Fruit fly (Drosophila melanogaster) whole organism, embryonic: ENCODE measurements around the gene Hph.

ENCODE experiments used
- Atf3 ChIP-seq: fragments of 200-800 bp; sonication (Bioruptor generic); optimal IDR thresholded peaks from 3 replicates; lab custom pipeline; 2016; ENCODE audit warnings: missing biosample characterization, missing genetic modification characterization
- CG10462 ChIP-seq: fragments of 200-800 bp; sonication (Bioruptor generic); optimal IDR thresholded peaks from 2 replicates; lab custom pipeline; 2016; ENCODE audit warnings: missing biosample characterization, missing genetic modification characterization
- CG12744 ChIP-seq: fragments of 200-800 bp; sonication (Bioruptor generic); optimal IDR thresholded peaks from 2 replicates; lab custom pipeline; 2016; ENCODE audit warnings: missing biosample characterization, missing genetic modification characterization
- CG14965 ChIP-seq: fragments of 200-800 bp; sonication (Bioruptor generic); optimal IDR thresholded peaks from 2 replicates; lab custom pipeline; 2016; ENCODE audit warnings: missing biosample characterization, missing genetic modification characterization, borderline replicate concordance
- CG15011 ChIP-seq: fragments of 200-800 bp; sonication (Bioruptor generic); optimal IDR thresholded peaks from 3 replicates; lab custom pipeline; 2018; ENCODE audit warnings: missing biosample characterization, mild to moderate bottlenecking, missing genetic modification characterization
- CG15601 ChIP-seq: fragments of 200-800 bp; sonication (Bioruptor generic); optimal IDR thresholded peaks from 3 replicates; lab custom pipeline; 2019; ENCODE audit warnings: missing biosample characterization, mild to moderate bottlenecking, missing genetic modification characterization, moderate library complexity
- CG1647 ChIP-seq: fragments of 200-800 bp; sonication (Bioruptor generic); optimal IDR thresholded peaks from 3 replicates; lab custom pipeline; 2016; ENCODE audit warnings: missing biosample characterization, missing genetic modification characterization
- CG16779 ChIP-seq: fragments of 200-800 bp; sonication (Bioruptor generic); IDR thresholded peaks from 2 replicates; pipeline ENCODE4 v1.3.6; 2022; ENCODE audit warnings: missing biosample characterization, missing genetic modification characterization
- CG16863 ChIP-seq: fragments of 200-800 bp; sonication (Bioruptor generic); optimal IDR thresholded peaks from 3 replicates; lab custom pipeline; 2016; ENCODE audit warnings: missing biosample characterization, missing genetic modification characterization
- CG18011 ChIP-seq: fragments of 200-800 bp; sonication (Bioruptor generic); optimal IDR thresholded peaks from 2 replicates; lab custom pipeline; 2017; ENCODE audit warnings: missing biosample characterization, missing genetic modification characterization, mild to moderate bottlenecking, moderate library complexity, missing genotype
- CG18476 ChIP-seq: fragments of 200-800 bp; sonication (Bioruptor generic); optimal IDR thresholded peaks from 2 replicates; lab custom pipeline; 2016; ENCODE audit warnings: missing biosample characterization, mild to moderate bottlenecking, missing genetic modification characterization
- CG3065 ChIP-seq: fragments of 200-800 bp; sonication (Bioruptor generic); optimal IDR thresholded peaks from 2 replicates; lab custom pipeline; 2016; ENCODE audit warnings: missing biosample characterization, missing genetic modification characterization
- CG32532 ChIP-seq: fragments of 200-800 bp; sonication (Bioruptor generic); IDR thresholded peaks from 2 replicates; pipeline ENCODE4 v1.3.6; 2022; ENCODE audit warnings: missing biosample characterization, missing genetic modification characterization
- CG34224 ChIP-seq: fragments of 200-800 bp; sonication (Bioruptor generic); IDR thresholded peaks from 3 replicates; pipeline ENCODE4 v1.3.6; 2022; ENCODE audit warnings: missing biosample characterization, missing genetic modification characterization; ENCODE audit not compliant: partially characterized antibody
- CG3838 ChIP-seq: fragments of 200-800 bp; sonication (Bioruptor generic); optimal IDR thresholded peaks from 3 replicates; lab custom pipeline; 2016; ENCODE audit warnings: missing biosample characterization, missing genetic modification characterization
- CG4328 ChIP-seq: fragments of 200-800 bp; sonication (Bioruptor generic); optimal IDR thresholded peaks from 3 replicates; lab custom pipeline; 2017; ENCODE audit warnings: missing biosample characterization, missing genetic modification reagents, missing genetic modification characterization
- CG4404 ChIP-seq: fragments of 200-800 bp; sonication (Bioruptor generic); IDR thresholded peaks from 2 replicates; pipeline ENCODE4 v1.3.6; 2022; ENCODE audit warnings: missing biosample characterization, missing genetic modification characterization
- CG4854 ChIP-seq: fragments of 200-800 bp; sonication (Bioruptor generic); optimal IDR thresholded peaks from 2 replicates; lab custom pipeline; 2016; ENCODE audit warnings: missing biosample characterization, missing genetic modification characterization, inconsistent platforms
- CHES-1-like ChIP-seq: fragments of 200-800 bp; sonication (Bioruptor generic); optimal IDR thresholded peaks from 2 replicates; lab custom pipeline; 2016; ENCODE audit warnings: missing biosample characterization, missing genetic modification characterization
- D19B ChIP-seq: fragments of 200-800 bp; sonication (Bioruptor generic); optimal IDR thresholded peaks from 2 replicates; lab custom pipeline; 2017; ENCODE audit warnings: missing biosample characterization, mild to moderate bottlenecking, missing genetic modification characterization
- ERR ChIP-seq: fragments of 200-800 bp; sonication (Bioruptor generic); optimal IDR thresholded peaks from 2 replicates; lab custom pipeline; 2016; ENCODE audit warnings: missing biosample characterization, missing genetic modification characterization
- Fer1 ChIP-seq: fragments of 200-800 bp; sonication (Bioruptor generic); optimal IDR thresholded peaks from 2 replicates; lab custom pipeline; 2017; ENCODE audit warnings: missing biosample characterization, mild to moderate bottlenecking, missing genetic modification characterization
- Gsc ChIP-seq: fragments of 200-800 bp; sonication (Bioruptor generic); IDR thresholded peaks from 2 replicates; pipeline ENCODE4 v1.3.6; 2022; ENCODE audit warnings: missing biosample characterization, missing genetic modification characterization
- HLH3B ChIP-seq: fragments of 200-800 bp; sonication (Bioruptor generic); IDR thresholded peaks from 2 replicates; pipeline ENCODE4 v1.3.6; 2022; ENCODE audit warnings: missing biosample characterization, missing genetic modification characterization
- HLH4C ChIP-seq: fragments of 200-800 bp; sonication (Bioruptor generic); IDR thresholded peaks from 3 replicates; pipeline ENCODE4 v1.3.6; 2022; ENCODE audit warnings: missing biosample characterization, missing genetic modification characterization; ENCODE audit not compliant: partially characterized antibody
- Hmx ChIP-seq: fragments of 200-800 bp; sonication (Bioruptor generic); optimal IDR thresholded peaks from 2 replicates; lab custom pipeline; 2016; ENCODE audit warnings: missing biosample characterization, missing genetic modification characterization
- Jarid2 ChIP-seq: fragments of 200-800 bp; sonication (Bioruptor generic); optimal IDR thresholded peaks from 3 replicates; lab custom pipeline; 2017; ENCODE audit warnings: mild to moderate bottlenecking, missing biosample characterization, missing genetic modification reagents, missing genetic modification characterization
- MTF-1 ChIP-seq: fragments of 200-800 bp; sonication (Bioruptor generic); optimal IDR thresholded peaks from 2 replicates; lab custom pipeline; 2018; ENCODE audit warnings: missing biosample characterization, mild to moderate bottlenecking, missing genetic modification characterization, borderline replicate concordance
- Oaz ChIP-seq: fragments of 200-800 bp; sonication (Bioruptor generic); IDR thresholded peaks from 2 replicates; pipeline ENCODE4 v1.3.6; 2022; ENCODE audit warnings: missing biosample characterization, missing genetic modification characterization
- Opbp ChIP-seq: fragments of 200-800 bp; sonication (Bioruptor generic); IDR thresholded peaks from 3 replicates; pipeline ENCODE4 v1.3.6; 2022; ENCODE audit warnings: missing biosample characterization, missing genetic modification characterization; ENCODE audit not compliant: partially characterized antibody
- Scr ChIP-seq: fragments of 200-800 bp; sonication (Bioruptor generic); IDR thresholded peaks from 2 replicates; pipeline ENCODE4 v1.3.6; 2022; ENCODE audit warnings: missing biosample characterization, missing genetic modification characterization; ENCODE audit not compliant: partially characterized antibody
- Taf1 ChIP-seq: fragments of 200-800 bp; sonication (Bioruptor generic); IDR thresholded peaks from 2 replicates; pipeline ENCODE4 v1.3.6; 2022; ENCODE audit warnings: missing biosample characterization, missing genetic modification characterization
- YL-1 ChIP-seq: fragments of 200-800 bp; sonication (Bioruptor generic); optimal IDR thresholded peaks from 3 replicates; lab custom pipeline; 2017; ENCODE audit warnings: missing biosample characterization, mild to moderate bottlenecking, missing genetic modification characterization
- amos ChIP-seq: fragments of 200-800 bp; sonication (Bioruptor generic); IDR thresholded peaks from 2 replicates; pipeline ENCODE4 v1.3.6; 2022; ENCODE audit warnings: missing biosample characterization, missing genetic modification characterization; ENCODE audit not compliant: partially characterized antibody
- dan ChIP-seq: fragments of 200-800 bp; sonication (Bioruptor generic); IDR thresholded peaks from 2 replicates; pipeline ENCODE4 v1.3.6; 2022; ENCODE audit warnings: missing biosample characterization, missing genetic modification characterization
- esg ChIP-seq: fragments of 200-800 bp; sonication (Bioruptor generic); conservative IDR thresholded peaks from 2 replicates; pipeline ENCODE4 v1.3.6; 2022; ENCODE audit warnings: missing biosample characterization, missing genetic modification characterization
- inv ChIP-seq: fragments of 200-800 bp; sonication (Bioruptor generic); IDR thresholded peaks from 2 replicates; pipeline ENCODE4 v1.3.6; 2022; ENCODE audit warnings: missing biosample characterization, missing genetic modification characterization; ENCODE audit not compliant: partially characterized antibody
- jumu ChIP-seq: fragments of 200-800 bp; sonication (Bioruptor generic); optimal IDR thresholded peaks from 3 replicates; lab custom pipeline; 2016; ENCODE audit warnings: missing biosample characterization, missing genetic modification characterization
- lilli ChIP-seq: fragments of 200-800 bp; sonication (Bioruptor generic); optimal IDR thresholded peaks from 3 replicates; lab custom pipeline; 2016; ENCODE audit warnings: missing biosample characterization, missing genetic modification characterization
- odd ChIP-seq: fragments of 200-800 bp; sonication (Bioruptor generic); optimal IDR thresholded peaks from 2 replicates; lab custom pipeline; 2017; ENCODE audit warnings: missing biosample characterization, mild to moderate bottlenecking, missing genetic modification characterization
- pros ChIP-seq: fragments of 200-800 bp; sonication (Bioruptor generic); optimal IDR thresholded peaks from 3 replicates; lab custom pipeline; 2019; ENCODE audit warnings: missing biosample characterization, mild to moderate bottlenecking, missing genetic modification characterization, moderate library complexity
- psq ChIP-seq: fragments of 200-800 bp; sonication (Bioruptor generic); optimal IDR thresholded peaks from 2 replicates; lab custom pipeline; 2017; ENCODE audit warnings: missing biosample characterization, missing genetic modification characterization
- repo ChIP-seq: fragments of 200-800 bp; sonication (Bioruptor generic); optimal IDR thresholded peaks from 2 replicates; lab custom pipeline; 2016; ENCODE audit warnings: missing biosample characterization, missing genetic modification characterization
- run ChIP-seq: fragments of 200-800 bp; sonication (Bioruptor generic); optimal IDR thresholded peaks from 3 replicates; lab custom pipeline; 2018; ENCODE audit warnings: missing biosample characterization, mild to moderate bottlenecking, missing genetic modification characterization
- seq ChIP-seq: fragments of 200-800 bp; sonication (Bioruptor generic); IDR thresholded peaks from 2 replicates; pipeline ENCODE4 v1.3.6; 2022; ENCODE audit warnings: missing biosample characterization, missing genetic modification characterization
- sr ChIP-seq: fragments of 200-800 bp; sonication (Bioruptor generic); IDR thresholded peaks from 3 replicates; pipeline ENCODE4 v1.3.6; 2022; ENCODE audit warnings: missing biosample characterization, missing genetic modification characterization
- tap ChIP-seq: fragments of 200-800 bp; optimal IDR thresholded peaks from 3 replicates; lab custom pipeline; 2019; ENCODE audit warnings: missing biosample characterization, mild to moderate bottlenecking, missing genetic modification characterization, moderate library complexity
- tio ChIP-seq: fragments of 200-800 bp; sonication (Bioruptor generic); optimal IDR thresholded peaks from 2 replicates; lab custom pipeline; 2017; ENCODE audit warnings: missing biosample characterization, missing genetic modification characterization, inconsistent platforms
- vnd ChIP-seq: fragments of 200-800 bp; sonication (Bioruptor generic); IDR thresholded peaks from 3 replicates; pipeline ENCODE4 v1.3.6; 2022; ENCODE audit warnings: missing biosample characterization, missing genetic modification characterization; ENCODE audit not compliant: partially characterized antibody

Hph gene

dm6 chr3R:5211901-5212758 is 44.7 kb upstream of the Hph start (continued):
- TF ChIP-seq CHES-1-like (GFP tag; lab: Kevin White, UChicago) (peak; percentile 69), Oaz (GFP tag; lab: Robert Waterston, UW) (no peak), HLH3B (GFP tag; lab: Robert Waterston, UW) (no peak), CG4404 (GFP tag; lab: Robert Waterston, UW) (peak; percentile 94), tio (GFP tag; lab: Kevin White, UChicago) (peak; percentile 74), CG15601 (tag; lab: Kevin White, UChicago) (peak; percentile 65), Scr (GFP tag; lab: Robert Waterston, UW) (no peak), MTF-1 (GFP tag; lab: Kevin White, UChicago) (peak; percentile 29), run (no peak), Jarid2 (GFP tag; lab: Kevin White, UChicago) (peak; percentile 13), tap (peak; percentile 48), CG1647 (peak; percentile 51), Opbp (GFP tag; lab: Robert Waterston, UW) (no peak), CG12744 (peak; percentile 42), jumu (GFP tag; lab: Kevin White, UChicago) (peak; percentile 84), Atf3 (GFP tag; lab: Kevin White, UChicago) (peak; percentile 68), pros (GFP tag; lab: Kevin White, UChicago) (peak; percentile 94), CG32532 (GFP tag; lab: Robert Waterston, UW) (no peak), inv (no peak), vnd (no peak), repo (GFP tag; lab: Kevin White, UChicago) (peak; percentile 69), Fer1 (GFP tag; lab: Kevin White, UChicago) (no peak), odd (GFP tag; lab: Kevin White, UChicago) (peak; percentile 12), CG16779 (GFP tag; lab: Robert Waterston, UW) (no peak), CG4328 (GFP tag; lab: Kevin White, UChicago) (peak; percentile 25), seq (GFP tag; lab: Robert Waterston, UW) (no peak), Hmx (GFP tag; lab: Kevin White, UChicago) (no peak), CG4854 (GFP tag; lab: Kevin White, UChicago) (peak; percentile 53), D19B (GFP tag; lab: Kevin White, UChicago) (no peak), CG3065 (GFP tag; lab: Kevin White, UChicago) (peak; percentile 58), sr (GFP tag; lab: Robert Waterston, UW) (no peak), lilli (GFP tag; lab: Kevin White, UChicago) (peak; percentile 66), Taf1 (GFP tag; lab: Robert Waterston, UW) (no peak), amos (GFP tag; lab: Robert Waterston, UW) (no peak), CG10462 (GFP tag; lab: Kevin White, UChicago) (peak; percentile 71), CG18011 (no peak), CG34224 (GFP tag; lab: Robert Waterston, UW) (no peak), YL-1 (GFP tag; lab: Kevin White, UChicago) (no peak), HLH4C (GFP tag; lab: Robert Waterston, UW) (no peak), CG15011 (GFP tag; lab: Kevin White, UChicago) (peak; percentile 40), dan (peak; percentile 88; the same call in 1 of the 2 replicates), CG18476 (GFP tag; lab: Kevin White, UChicago) (peak; percentile 61), esg (GFP tag; lab: Robert Waterston, UW) (0 out of 2 replicates have a peak, but pooled peaks have one; percentile 21), CG3838 (GFP tag; lab: Kevin White, UChicago) (no peak), CG14965 (GFP tag; lab: Kevin White, UChicago) (peak; percentile 41), Gsc (peak; percentile 56; the same call in 1 of the 2 replicates), ERR (GFP tag; lab: Kevin White, UChicago) (no peak), CG16863 (GFP tag; lab: Kevin White, UChicago) (peak; percentile 75), psq (no peak)
